Worm (Caenorhabditis elegans): ENCODE data around the gene F11D5.7.

ce11 chrX:3300582-3300981 lies 3.6 kb upstream of the F11D5.7 start:
- TF ChIP-seq nhr-28 (tag; optimal IDR thresholded peaks at IDR 0.05) (no peak), ama-1 (optimal IDR thresholded peaks at IDR 0.05) (no peak), elt-2 (tag; optimal IDR thresholded peaks at IDR 0.05) (no peak)
